Fruit fly (Drosophila melanogaster): ENCODE results near the gene CG17186.

The CG17186 gene

dm6 chr3R:19909541-19910182 lies 32.3 kb upstream of the CG17186 start:
- no peak for TF ChIP-seq CG9705 (GFP tag; optimal IDR thresholded peaks at IDR 0.05)
- TF ChIP-seq Hr78 (GFP tag; optimal IDR thresholded peaks at IDR 0.05) = no peak
- no peak for TF ChIP-seq brk (GFP tag; optimal IDR thresholded peaks at IDR 0.05)
- no peak for TF ChIP-seq Hnf4 (GFP tag; optimal IDR thresholded peaks at IDR 0.05)
- TF ChIP-seq dl (GFP tag; optimal IDR thresholded peaks at IDR 0.05; ENCODE audit: insufficient read depth in 1 of 2, partially characterized antibody in 2 of 2) = no peak
- TF ChIP-seq Rel (GFP tag; optimal IDR thresholded peaks at IDR 0.05) = no peak
- TF ChIP-seq Rel (tag; optimal IDR thresholded peaks at IDR 0.05) = no peak
- TF ChIP-seq N (GFP tag; optimal IDR thresholded peaks at IDR 0.05) = no peak
- TF ChIP-seq CrebA (GFP tag; optimal IDR thresholded peaks at IDR 0.05; ENCODE audit: borderline replicate concordance) = no peak
- TF ChIP-seq Hr83 (GFP tag; optimal IDR thresholded peaks at IDR 0.05; ENCODE audit: poor library complexity, severe bottlenecking) = no peak
- no peak for TF ChIP-seq pan (optimal IDR thresholded peaks at IDR 0.05)

- TF ChIP-seq Rel (GFP tag; optimal IDR thresholded peaks at IDR 0.05) (peak; percentile 17), Rel (tag; optimal IDR thresholded peaks at IDR 0.05) (no peak), sage (GFP tag; optimal IDR thresholded peaks at IDR 0.05) (peak; percentile 40), ey (GFP tag; optimal IDR thresholded peaks at IDR 0.05) (peak; percentile 83), dl (GFP tag; optimal IDR thresholded peaks at IDR 0.05; ENCODE audit: insufficient read depth in 1 of 2, partially characterized antibody in 2 of 2) (no peak), woc (GFP tag; optimal IDR thresholded peaks at IDR 0.05) (peak; percentile 41), Hr83 (GFP tag; optimal IDR thresholded peaks at IDR 0.05; ENCODE audit: poor library complexity, severe bottlenecking) (peak; percentile 45), psq (GFP tag; optimal IDR thresholded peaks at IDR 0.05) (peak; percentile 69), lola (GFP tag; optimal IDR thresholded peaks at IDR 0.05) (no peak), N (GFP tag; optimal IDR thresholded peaks at IDR 0.05) (no peak), Mio (GFP tag; optimal IDR thresholded peaks at IDR 0.05) (no peak), br (GFP tag; optimal IDR thresholded peaks at IDR 0.05) (peak; percentile 88), GATAd (GFP tag; optimal IDR thresholded peaks at IDR 0.05) (no peak), Myc (optimal IDR thresholded peaks at IDR 0.05) (no peak), Sp1 (GFP tag; optimal IDR thresholded peaks at IDR 0.05) (peak; percentile 39), brk (GFP tag; optimal IDR thresholded peaks at IDR 0.05) (peak; percentile 75), sv (GFP tag; optimal IDR thresholded peaks at IDR 0.05) (peak; percentile 77), dsf (GFP tag; optimal IDR thresholded peaks at IDR 0.05; ENCODE audit: borderline replicate concordance) (peak; percentile 23), OdsH (GFP tag; optimal IDR thresholded peaks at IDR 0.05) (peak; percentile 82), CG32264 (GFP tag; optimal IDR thresholded peaks at IDR 0.05) (peak; percentile 64), rgr (GFP tag; optimal IDR thresholded peaks at IDR 0.05) (peak; percentile 87), Hnf4 (GFP tag; optimal IDR thresholded peaks at IDR 0.05) (peak; percentile 80), jim (GFP tag; optimal IDR thresholded peaks at IDR 0.05) (no peak), foxo (GFP tag; optimal IDR thresholded peaks at IDR 0.05) (peak; percentile 5 to 85), fru (GFP tag; optimal IDR thresholded peaks at IDR 0.05) (peak; percentile 69), dmrt93B (GFP tag; optimal IDR thresholded peaks at IDR 0.05) (peak; percentile 44), Jra (GFP tag; optimal IDR thresholded peaks at IDR 0.05) (peak; percentile 56), HLH106 (tag; optimal IDR thresholded peaks at IDR 0.05) (peak; percentile 40), h (GFP tag; optimal IDR thresholded peaks at IDR 0.05) (peak; percentile 88)
These were observed 31.6 kb upstream of the CG17186 start for dm6 chr3R:19908863-19909343.

- no peak for TF ChIP-seq N (GFP tag; optimal IDR thresholded peaks at IDR 0.05)
- TF ChIP-seq usp (GFP tag; optimal IDR thresholded peaks at IDR 0.05) = no peak
- TF ChIP-seq brk (GFP tag; optimal IDR thresholded peaks at IDR 0.05) = no peak
- peak; percentile 75 for TF ChIP-seq woc (GFP tag; optimal IDR thresholded peaks at IDR 0.05)
- TF ChIP-seq Mio (GFP tag; optimal IDR thresholded peaks at IDR 0.05) = peak; percentile 78
- peak; percentile 42 for TF ChIP-seq Dif (GFP tag; optimal IDR thresholded peaks at IDR 0.05; ENCODE audit: partially characterized antibody)
- TF ChIP-seq ey (GFP tag; optimal IDR thresholded peaks at IDR 0.05) = peak; percentile 96
- peak; percentile 66 for TF ChIP-seq CG32264 (GFP tag; optimal IDR thresholded peaks at IDR 0.05)
- peak; percentile 86 for TF ChIP-seq psq (GFP tag; optimal IDR thresholded peaks at IDR 0.05)
- no peak for TF ChIP-seq CrebA (GFP tag; optimal IDR thresholded peaks at IDR 0.05; ENCODE audit: borderline replicate concordance)
- peak; percentile 92 for TF ChIP-seq Jra (GFP tag; optimal IDR thresholded peaks at IDR 0.05)
- peak; percentile 86 for TF ChIP-seq Sp1 (GFP tag; optimal IDR thresholded peaks at IDR 0.05)
- TF ChIP-seq Hnf4 (GFP tag; optimal IDR thresholded peaks at IDR 0.05) = peak; percentile 92
- TF ChIP-seq dsf (GFP tag; optimal IDR thresholded peaks at IDR 0.05; ENCODE audit: borderline replicate concordance) = peak; percentile 56
- TF ChIP-seq foxo (GFP tag; optimal IDR thresholded peaks at IDR 0.05) = peak; percentile 6 to 94
- no peak for TF ChIP-seq dl (GFP tag; optimal IDR thresholded peaks at IDR 0.05; ENCODE audit: insufficient read depth in 1 of 2, partially characterized antibody in 2 of 2)
- peak; percentile 95 for TF ChIP-seq fru (GFP tag; optimal IDR thresholded peaks at IDR 0.05)
- TF ChIP-seq sage (GFP tag; optimal IDR thresholded peaks at IDR 0.05) = peak; percentile 55
- TF ChIP-seq h (GFP tag; optimal IDR thresholded peaks at IDR 0.05) = peak; percentile 95
- TF ChIP-seq Rel (GFP tag; optimal IDR thresholded peaks at IDR 0.05) = peak; percentile 33
- peak; percentile 87 for TF ChIP-seq Rel (tag; optimal IDR thresholded peaks at IDR 0.05)
- TF ChIP-seq dmrt93B (GFP tag; optimal IDR thresholded peaks at IDR 0.05) = peak; percentile 83
- peak; percentile 10 for TF ChIP-seq jim (GFP tag; optimal IDR thresholded peaks at IDR 0.05)
- no peak for TF ChIP-seq lola (GFP tag; optimal IDR thresholded peaks at IDR 0.05)
- TF ChIP-seq GATAd (GFP tag; optimal IDR thresholded peaks at IDR 0.05) = peak; percentile 45
- peak; percentile 95 for TF ChIP-seq OdsH (GFP tag; optimal IDR thresholded peaks at IDR 0.05)
- TF ChIP-seq CG9705 (GFP tag; optimal IDR thresholded peaks at IDR 0.05) = peak; percentile 52
- peak; percentile 96 for TF ChIP-seq rgr (GFP tag; optimal IDR thresholded peaks at IDR 0.05)
- no peak for TF ChIP-seq Dfd (GFP tag; optimal IDR thresholded peaks at IDR 0.05)
- peak; percentile 95 for TF ChIP-seq br (GFP tag; optimal IDR thresholded peaks at IDR 0.05)
- peak; percentile 68 for TF ChIP-seq sv (GFP tag; optimal IDR thresholded peaks at IDR 0.05)
- no peak for TF ChIP-seq pan (optimal IDR thresholded peaks at IDR 0.05)
- no peak for TF ChIP-seq Abd-B (GFP tag; optimal IDR thresholded peaks at IDR 0.05)
- no peak for TF ChIP-seq Myc (optimal IDR thresholded peaks at IDR 0.05)
- no peak for TF ChIP-seq Vsx2 (GFP tag; optimal IDR thresholded peaks at IDR 0.05; ENCODE audit: partially characterized antibody)
- peak; percentile 89 for TF ChIP-seq HLH106 (tag; optimal IDR thresholded peaks at IDR 0.05)
- peak; percentile 81 for TF ChIP-seq Hr83 (GFP tag; optimal IDR thresholded peaks at IDR 0.05; ENCODE audit: poor library complexity, severe bottlenecking)
These were observed 28.7 kb upstream of the CG17186 start for dm6 chr3R:19905932-19906439.
